Worm (Caenorhabditis elegans) whole organism, late embryonic: ENCODE results near the gene mdt-17.

Experiments used
- C38D4.7 ChIP-seq: fragments of 200-800 bp; sonication (Bioruptor generic); optimal IDR thresholded peaks from 2 replicates; lab custom pipeline; 2018; ENCODE audit warnings: mild to moderate bottlenecking, missing genetic modification characterization, moderate library complexity, missing compliant biosample characterization
- F13H6.1 ChIP-seq: sonication (generic microtip); optimal IDR thresholded peaks from 2 replicates; lab custom pipeline; 2016; ENCODE audit warnings: missing genetic modification characterization, missing compliant biosample characterization
- ceh-22 ChIP-seq: sonication (generic microtip); optimal IDR thresholded peaks from 2 replicates; lab custom pipeline; 2017; ENCODE audit warnings: missing biosample characterization, missing genetic modification characterization
- ceh-24 ChIP-seq: sonication (generic microtip); optimal IDR thresholded peaks from 2 replicates; lab custom pipeline; 2016; ENCODE audit warnings: mild to moderate bottlenecking, missing genetic modification characterization, missing compliant biosample characterization
- fkh-10 ChIP-seq: fragments of 150-350 bp; optimal IDR thresholded peaks from 2 replicates; lab custom pipeline; 2014; ENCODE audit warnings: missing biosample characterization, missing genetic modification reagents, missing genetic modification characterization
- nfya-1 ChIP-seq: sonication (generic microtip); optimal IDR thresholded peaks from 2 replicates; lab custom pipeline; 2017; ENCODE audit warnings: missing genetic modification characterization, mild to moderate bottlenecking, missing compliant biosample characterization, antibody characterized with exemption, moderate library complexity
- pag-3 ChIP-seq: sonication (generic microtip); optimal IDR thresholded peaks from 2 replicates; lab custom pipeline; 2016; ENCODE audit warnings: missing compliant biosample characterization, missing genetic modification characterization, borderline replicate concordance
- pha-4 ChIP-seq: fragments of 150-350 bp; optimal IDR thresholded peaks from 2 replicates; lab custom pipeline; 2018; ENCODE audit warnings: missing biosample characterization, missing genetic modification reagents, missing genetic modification characterization
- pqm-1 ChIP-seq: sonication (generic microtip); optimal IDR thresholded peaks from 2 replicates; lab custom pipeline; 2016; ENCODE audit warnings: missing genetic modification characterization, missing compliant biosample characterization
- unc-3 ChIP-seq, 2 experiments: fragments of 200-800 bp in 1 of 2; sonication (Bioruptor generic) in 1 of 2; sonication (generic microtip) in 1 of 2; conservative IDR thresholded peaks in 1 of 2; optimal IDR thresholded peaks in 1 of 2; 2 replicates each; pipeline versions ENCODE4 v1.3.6 to Lab custom; 2016 to 2022; ENCODE audit warnings: missing compliant biosample characterization in 2 of 2, missing genetic modification characterization in 2 of 2, missing genetic modification reagents in 1 of 2
- zip-5 ChIP-seq: sonication (generic microtip); optimal IDR thresholded peaks from 2 replicates; lab custom pipeline; 2016; ENCODE audit warnings: missing genetic modification characterization, missing compliant biosample characterization
- ztf-16 ChIP-seq: sonication (generic microtip); optimal IDR thresholded peaks from 2 replicates; lab custom pipeline; 2017; ENCODE audit warnings: missing genetic modification characterization, missing compliant biosample characterization

DNA sequence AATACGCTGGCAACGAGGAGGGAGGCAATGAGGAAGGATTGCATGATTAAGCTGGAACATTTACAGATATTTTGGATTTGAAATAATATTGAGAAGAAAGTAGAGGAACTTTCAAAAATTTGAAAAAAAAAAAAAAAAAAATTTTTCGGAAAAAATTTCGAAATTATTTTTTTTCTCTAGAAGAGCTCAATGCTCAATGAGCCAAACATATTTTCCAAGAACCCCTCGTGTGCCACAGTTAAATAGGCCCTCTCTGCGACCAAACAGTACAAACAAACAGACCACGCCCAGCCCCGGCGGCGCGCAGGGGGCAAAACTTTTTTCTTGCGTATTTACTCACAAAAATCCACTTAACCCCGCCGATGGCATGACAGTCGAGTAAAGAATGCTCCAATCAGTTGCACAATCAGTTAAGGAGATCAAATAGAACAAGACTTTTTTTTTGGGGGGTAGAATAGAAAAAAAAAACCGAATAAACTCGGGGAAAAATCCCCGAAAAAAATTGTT is 12.8 kb upstream of the mdt-17 start, which contains the start of gene pqn-94:
- TF ChIP-seq nfya-1 (tag; lab: Kevin White, UChicago): no peak
- no peak for TF ChIP-seq pqm-1 (tag; lab: Kevin White, UChicago)
- TF ChIP-seq ceh-22 (tag; lab: Kevin White, UChicago): no peak
- TF ChIP-seq ceh-24: no peak
- TF ChIP-seq pag-3: no peak
- TF ChIP-seq fkh-10 (GFP tag; lab: Kevin White, UChicago): no peak
- TF ChIP-seq ztf-16: no peak
- no peak for TF ChIP-seq F13H6.1 (tag; lab: Kevin White, UChicago)
- TF ChIP-seq pha-4 (tag; lab: Kevin White, UChicago): no peak
- TF ChIP-seq zip-5 (tag; lab: Kevin White, UChicago): no peak
- no peak for TF ChIP-seq unc-3 (GFP tag; conservative IDR thresholded peaks at IDR 0.05; lab: Robert Waterston, UW)
- TF ChIP-seq unc-3 (tag; optimal IDR thresholded peaks at IDR 0.05; lab: Kevin White, UChicago): no peak
- TF ChIP-seq C38D4.7 (GFP tag; lab: Kevin White, UChicago): no peak
